Fruit fly (Drosophila melanogaster) whole organism, embryonic: Measurements from ENCODE around the gene CG4462.
A peak's percentile ranks its signal among the peaks of the same experiment; 100 is the strongest.

Experiments used
- ATbp ChIP-seq: fragments of 200-800 bp; sonication (Bioruptor generic); optimal IDR thresholded peaks from 2 replicates; lab custom pipeline; 2017; ENCODE audit warnings: missing biosample characterization, mild to moderate bottlenecking, missing genetic modification characterization, missing genetic modification reagents
- B-H1 ChIP-seq: fragments of 200-800 bp; sonication (Bioruptor generic); IDR thresholded peaks from 3 replicates; pipeline ENCODE4 v1.3.6; 2022; ENCODE audit warnings: missing biosample characterization, missing genetic modification characterization
- CG10366 ChIP-seq: fragments of 200-800 bp; sonication (Bioruptor generic); IDR thresholded peaks from 2 replicates; pipeline ENCODE4 v1.3.6; 2022; ENCODE audit warnings: missing biosample characterization, missing genetic modification characterization
- CG10462 ChIP-seq: fragments of 200-800 bp; sonication (Bioruptor generic); optimal IDR thresholded peaks from 2 replicates; lab custom pipeline; 2016; ENCODE audit warnings: missing biosample characterization, missing genetic modification characterization
- CG11456 ChIP-seq: fragments of 200-800 bp; sonication (Bioruptor generic); IDR thresholded peaks from 3 replicates; pipeline ENCODE4 v1.3.6; 2022; ENCODE audit warnings: missing biosample characterization, missing genetic modification characterization
- CG11723 ChIP-seq: fragments of 200-800 bp; sonication (Bioruptor generic); optimal IDR thresholded peaks from 2 replicates; lab custom pipeline; 2017; ENCODE audit warnings: missing biosample characterization, mild to moderate bottlenecking, missing genetic modification characterization
- CG12659 ChIP-seq: fragments of 200-800 bp; sonication (Bioruptor generic); optimal IDR thresholded peaks from 3 replicates; lab custom pipeline; 2017; ENCODE audit warnings: mild to moderate bottlenecking, missing biosample characterization, missing genetic modification reagents, missing genetic modification characterization
- CG12769 ChIP-seq: fragments of 200-800 bp; sonication (Bioruptor generic); optimal IDR thresholded peaks from 2 replicates; lab custom pipeline; 2019; ENCODE audit warnings: missing biosample characterization, mild to moderate bottlenecking, missing genetic modification characterization, moderate library complexity
- CG14667 ChIP-seq: fragments of 200-800 bp; sonication (Bioruptor generic); IDR thresholded peaks from 2 replicates; pipeline ENCODE4 v1.3.6; 2022; ENCODE audit warnings: missing biosample characterization, missing genetic modification characterization
- CG15514 ChIP-seq: fragments of 200-800 bp; sonication (Bioruptor generic); optimal IDR thresholded peaks from 3 replicates; lab custom pipeline; 2017; ENCODE audit warnings: missing biosample characterization, missing genetic modification characterization, mild to moderate bottlenecking, moderate library complexity, missing genetic modification reagents
- CG17361 ChIP-seq: fragments of 200-800 bp; sonication (Bioruptor generic); IDR thresholded peaks from 3 replicates; pipeline ENCODE4 v1.3.6; 2022; ENCODE audit warnings: missing biosample characterization, missing genetic modification characterization
- CG34224 ChIP-seq: fragments of 200-800 bp; sonication (Bioruptor generic); IDR thresholded peaks from 3 replicates; pipeline ENCODE4 v1.3.6; 2022; ENCODE audit warnings: missing biosample characterization, missing genetic modification characterization; ENCODE audit not compliant: partially characterized antibody
- CG3995 ChIP-seq: fragments of 200-800 bp; sonication (Bioruptor generic); optimal IDR thresholded peaks from 3 replicates; lab custom pipeline; 2016; ENCODE audit warnings: missing biosample characterization, missing genetic modification characterization
- CG42726 ChIP-seq: fragments of 200-800 bp; sonication (Bioruptor generic); IDR thresholded peaks from 2 replicates; pipeline ENCODE4 v1.3.6; 2022; ENCODE audit warnings: missing biosample characterization, missing genetic modification characterization; ENCODE audit not compliant: partially characterized antibody
- CG4360 ChIP-seq: fragments of 200-800 bp; sonication (Bioruptor generic); IDR thresholded peaks from 2 replicates; pipeline ENCODE4 v1.3.6; 2022; ENCODE audit warnings: missing biosample characterization, missing genetic modification characterization
- CG6654 ChIP-seq: fragments of 200-800 bp; sonication (Bioruptor generic); optimal IDR thresholded peaks from 2 replicates; lab custom pipeline; 2017; ENCODE audit warnings: missing biosample characterization, mild to moderate bottlenecking, missing genetic modification characterization
- CG6813 ChIP-seq: fragments of 200-800 bp; sonication (Bioruptor generic); optimal IDR thresholded peaks from 2 replicates; lab custom pipeline; 2017; ENCODE audit warnings: missing biosample characterization, missing genetic modification characterization, mild to moderate bottlenecking, moderate library complexity, missing genetic modification reagents
- CG8359 ChIP-seq: fragments of 200-800 bp; sonication (Bioruptor generic); optimal IDR thresholded peaks from 2 replicates; lab custom pipeline; 2017; ENCODE audit warnings: missing biosample characterization, mild to moderate bottlenecking, missing genetic modification characterization, borderline replicate concordance
- CG9609 ChIP-seq: fragments of 200-800 bp; sonication (Bioruptor generic); optimal IDR thresholded peaks from 3 replicates; lab custom pipeline; 2016; ENCODE audit warnings: missing biosample characterization, missing genetic modification characterization
- E2f2 ChIP-seq: fragments of 200-800 bp; sonication (Bioruptor generic); IDR thresholded peaks from 2 replicates; pipeline ENCODE4 v1.3.6; 2022; ENCODE audit warnings: missing biosample characterization, missing genetic modification characterization
- Fer1 ChIP-seq: fragments of 200-800 bp; sonication (Bioruptor generic); optimal IDR thresholded peaks from 2 replicates; lab custom pipeline; 2017; ENCODE audit warnings: missing biosample characterization, mild to moderate bottlenecking, missing genetic modification characterization
- Hey ChIP-seq: fragments of 200-800 bp; sonication (Bioruptor generic); optimal IDR thresholded peaks from 3 replicates; lab custom pipeline; 2018; ENCODE audit warnings: missing biosample characterization, mild to moderate bottlenecking, missing genetic modification characterization
- Mad ChIP-seq: fragments of 200-800 bp; sonication (Bioruptor generic); optimal IDR thresholded peaks from 2 replicates; lab custom pipeline; 2016; ENCODE audit warnings: missing biosample characterization, missing genetic modification characterization
- Meics ChIP-seq: fragments of 200-800 bp; sonication (Bioruptor generic); optimal IDR thresholded peaks from 2 replicates; lab custom pipeline; 2017; ENCODE audit warnings: missing biosample characterization, mild to moderate bottlenecking, missing genetic modification characterization
- NC2α ChIP-seq: fragments of 200-800 bp; sonication (Bioruptor generic); optimal IDR thresholded peaks from 2 replicates; lab custom pipeline; 2016; ENCODE audit warnings: missing biosample characterization, missing genetic modification characterization
- NFAT ChIP-seq: fragments of 200-800 bp; sonication (Bioruptor generic); IDR thresholded peaks from 2 replicates; pipeline ENCODE4 v1.3.6; 2022; ENCODE audit warnings: missing biosample characterization, missing genetic modification characterization
- NK7.1 ChIP-seq: fragments of 200-800 bp; sonication (Bioruptor generic); optimal IDR thresholded peaks from 3 replicates; lab custom pipeline; 2016; ENCODE audit warnings: missing biosample characterization, missing genetic modification characterization
- Oli ChIP-seq: fragments of 200-800 bp; sonication (Bioruptor generic); optimal IDR thresholded peaks from 2 replicates; lab custom pipeline; 2018; ENCODE audit warnings: missing biosample characterization, mild to moderate bottlenecking, missing genetic modification characterization, moderate library complexity
- PHDP ChIP-seq: fragments of 200-800 bp; sonication (Bioruptor generic); optimal IDR thresholded peaks from 3 replicates; lab custom pipeline; 2018; ENCODE audit warnings: missing biosample characterization, mild to moderate bottlenecking, missing genetic modification characterization, moderate library complexity
- Pdp1 ChIP-seq, 2 experiments: fragments of 200-800 bp; sonication (Bioruptor generic); optimal IDR thresholded peaks; 3 replicates each; lab custom pipeline; 2016; ENCODE audit warnings: missing biosample characterization in 2 of 2, missing genetic modification characterization in 2 of 2, mild to moderate bottlenecking in 1 of 2, moderate library complexity in 1 of 2
- Ptx1 ChIP-seq: fragments of 200-800 bp; sonication (Bioruptor generic); IDR thresholded peaks from 2 replicates; pipeline ENCODE4 v1.3.6; 2022; ENCODE audit warnings: missing biosample characterization, missing genetic modification characterization
- Sox100B ChIP-seq: fragments of 200-800 bp; sonication (Bioruptor generic); optimal IDR thresholded peaks from 3 replicates; lab custom pipeline; 2018; ENCODE audit warnings: missing biosample characterization, mild to moderate bottlenecking, missing genetic modification characterization
- al ChIP-seq: fragments of 200-800 bp; sonication (Bioruptor generic); IDR thresholded peaks from 2 replicates; pipeline ENCODE4 v1.3.6; 2022; ENCODE audit warnings: missing biosample characterization, missing genetic modification characterization
- ase ChIP-seq: fragments of 200-800 bp; sonication (Bioruptor generic); IDR thresholded peaks from 3 replicates; pipeline ENCODE4 v1.3.6; 2022; ENCODE audit warnings: missing biosample characterization, missing genetic modification characterization
- croc ChIP-seq: fragments of 200-800 bp; sonication (Bioruptor generic); conservative IDR thresholded peaks from 3 replicates; pipeline ENCODE4 v1.3.6; 2022; ENCODE audit warnings: missing biosample characterization, missing genetic modification characterization
- dysf ChIP-seq: fragments of 200-800 bp; sonication (Bioruptor generic); IDR thresholded peaks from 3 replicates; pipeline ENCODE4 v1.3.6; 2022; ENCODE audit warnings: missing biosample characterization, missing genetic modification characterization
- gem ChIP-seq: fragments of 200-800 bp; sonication (Bioruptor generic); optimal IDR thresholded peaks from 2 replicates; lab custom pipeline; 2019; ENCODE audit warnings: missing biosample characterization, mild to moderate bottlenecking, missing genetic modification characterization, moderate library complexity
- gfzf ChIP-seq: fragments of 200-800 bp; sonication (Bioruptor generic); optimal IDR thresholded peaks from 2 replicates; lab custom pipeline; 2016; ENCODE audit warnings: missing biosample characterization, mild to moderate bottlenecking, missing genetic modification characterization, moderate library complexity
- gro ChIP-seq: fragments of 200-800 bp; sonication (Bioruptor generic); optimal IDR thresholded peaks from 2 replicates; lab custom pipeline; 2016; ENCODE audit warnings: missing biosample characterization, missing genetic modification characterization
- gsb ChIP-seq: fragments of 200-800 bp; sonication (Bioruptor generic); IDR thresholded peaks from 2 replicates; pipeline ENCODE4 v1.3.6; 2022; ENCODE audit warnings: missing biosample characterization, missing genetic modification characterization
- ind ChIP-seq: fragments of 200-800 bp; sonication (Bioruptor generic); optimal IDR thresholded peaks from 3 replicates; lab custom pipeline; 2016; ENCODE audit warnings: missing biosample characterization, missing genetic modification characterization
- odd ChIP-seq: fragments of 200-800 bp; sonication (Bioruptor generic); optimal IDR thresholded peaks from 2 replicates; lab custom pipeline; 2017; ENCODE audit warnings: missing biosample characterization, mild to moderate bottlenecking, missing genetic modification characterization
- sc ChIP-seq, 3 experiments: fragments of >200 bp in 2 of 3; fragments of 200-800 bp in 1 of 3; sonication (Bioruptor generic) in 1 of 3; optimal IDR thresholded peaks; 2 replicates in 2 of 3; 3 replicates in 1 of 3; lab custom pipeline; 2017; ENCODE audit warnings: mild to moderate bottlenecking in 1 of 3, missing biosample characterization in 1 of 3, missing genetic modification characterization in 1 of 3, missing genetic modification reagents in 1 of 3
- sens ChIP-seq: fragments of 200-800 bp; sonication (Bioruptor generic); peaks from one replicate; lab custom pipeline; 2016; ENCODE audit warnings: missing biosample characterization, missing genetic modification characterization
- sens-2 ChIP-seq: fragments of 200-800 bp; sonication (Bioruptor generic); IDR thresholded peaks from 2 replicates; pipeline ENCODE4 v1.3.6; 2022; ENCODE audit warnings: missing biosample characterization, missing genetic modification characterization
- tll ChIP-seq, 2 experiments: fragments of 200-800 bp in 1 of 2; fragments of >200 bp in 1 of 2; sonication (Bioruptor generic) in 1 of 2; optimal IDR thresholded peaks; 2 replicates each; lab custom pipeline; 2017 to 2019; ENCODE audit warnings: missing biosample characterization in 2 of 2, missing genetic modification characterization in 2 of 2, mild to moderate bottlenecking in 1 of 2, moderate library complexity in 1 of 2
- unpg ChIP-seq: fragments of 200-800 bp; sonication (Bioruptor generic); optimal IDR thresholded peaks from 3 replicates; lab custom pipeline; 2018; ENCODE audit warnings: missing biosample characterization, mild to moderate bottlenecking, missing genetic modification characterization, moderate library complexity

Gene CG4462

dm6 chr3R:19875118-19875887 lies 49.9 kb downstream of the CG4462 start, which contains the start of gene Mrp5 (continued):
- TF ChIP-seq CG17361 (GFP tag; lab: Robert Waterston, UW) (peak; percentile 40; the same call in 1 of the 3 replicates), CG15514 (GFP tag; lab: Kevin White, UChicago) (peak; percentile 32), sens (GFP tag; lab: Kevin White, UChicago) (peak; percentile 64), gem (peak; percentile 57), Pdp1 (GFP tag; optimal IDR thresholded peaks at IDR 0.05; lab: Kevin White, UChicago) (peak; percentile 3 to 14), Oli (tag; lab: Kevin White, UChicago) (peak; percentile 11), CG34224 (GFP tag; lab: Robert Waterston, UW) (0 out of 3 replicates have a peak, but pooled peaks have one; percentile 15), Fer1 (GFP tag; lab: Kevin White, UChicago) (peak; percentile 11), CG9609 (GFP tag; lab: Kevin White, UChicago) (peak; percentile 12), CG10366 (GFP tag; lab: Robert Waterston, UW) (peak; percentile 69), PHDP (tag; lab: Kevin White, UChicago) (peak; percentile 31), CG12769 (peak; percentile 28), gfzf (GFP tag; lab: Kevin White, UChicago) (no peak), sens-2 (GFP tag; lab: Robert Waterston, UW) (0 out of 2 replicates have a peak, but pooled peaks have one; percentile 34), Sox100B (peak; percentile 41), CG12659 (GFP tag; lab: Kevin White, UChicago) (peak; percentile 26), Ptx1 (GFP tag; lab: Robert Waterston, UW) (peak; percentile 52), ase (peak; percentile 53; the same call in 2 of the 3 replicates), CG8359 (GFP tag; lab: Kevin White, UChicago) (peak; percentile 7), NC2α (no peak), CG11456 (GFP tag; lab: Robert Waterston, UW) (peak; percentile 80), B-H1 (peak; percentile 40; the same call in 2 of the 3 replicates), al (GFP tag; lab: Robert Waterston, UW) (peak; percentile 32; the same call in 1 of the 2 replicates), odd (peak; percentile 23), ind (peak; percentile 38), E2f2 (GFP tag; lab: Robert Waterston, UW) (peak; percentile 26; the same call in 1 of the 2 replicates), NK7.1 (GFP tag; lab: Kevin White, UChicago) (peak; percentile 6)

dm6 chr3R:19873102-19873737 lies 52.0 kb downstream of the CG4462 start:
- TF ChIP-seq croc (GFP tag; lab: Robert Waterston, UW) (no peak), sc (optimal IDR thresholded peaks at IDR 0.05; lab: Kevin White, UChicago) (no peak), sc (GFP tag; optimal IDR thresholded peaks at IDR 0.05; lab: Kevin White, UChicago) (no peak), unpg (GFP tag; lab: Kevin White, UChicago) (no peak), CG10462 (GFP tag; lab: Kevin White, UChicago) (no peak), gsb (GFP tag; lab: Robert Waterston, UW) (no peak), CG4360 (no peak), CG6654 (GFP tag; lab: Kevin White, UChicago) (no peak), CG3995 (GFP tag; lab: Kevin White, UChicago) (no peak), Mad (GFP tag; lab: Kevin White, UChicago) (no peak), CG42726 (no peak), ATbp (GFP tag; lab: Kevin White, UChicago) (no peak), CG6813 (GFP tag; lab: Kevin White, UChicago) (no peak), CG11723 (GFP tag; lab: Kevin White, UChicago) (no peak), Meics (GFP tag; lab: Kevin White, UChicago) (no peak), CG14667 (GFP tag; lab: Robert Waterston, UW) (no peak), dysf (GFP tag; lab: Robert Waterston, UW) (no peak), Fer1 (GFP tag; lab: Kevin White, UChicago) (peak; percentile 56), Hey (tag; lab: Kevin White, UChicago) (peak; percentile 32), tll (GFP tag; optimal IDR thresholded peaks at IDR 0.05; lab: Kevin White, UChicago) (no peak), NFAT (GFP tag; lab: Robert Waterston, UW) (no peak), gro (no peak)
